Worm (Caenorhabditis elegans): ENCODE results near the gene Y39B6A.27.

- no peak for TF ChIP-seq tab-1 (GFP tag; IDR thresholded peaks at IDR 0.05)
- TF ChIP-seq flt-1 (GFP tag; IDR thresholded peaks at IDR 0.05), result no peak
- no peak for TF ChIP-seq ztf-29 (GFP tag; IDR thresholded peaks at IDR 0.05)
- no peak for TF ChIP-seq ref-1 (GFP tag; conservative IDR thresholded peaks at IDR 0.05)
- TF ChIP-seq cog-1 (tag; optimal IDR thresholded peaks at IDR 0.05), result no peak
- no peak for TF ChIP-seq klf-2 (GFP tag; conservative IDR thresholded peaks at IDR 0.05)
- TF ChIP-seq ztf-23 (GFP tag; IDR thresholded peaks at IDR 0.05), result no peak
- no peak for TF ChIP-seq med-1 (GFP tag; optimal IDR thresholded peaks at IDR 0.05; ENCODE audit: insufficient read depth)
- peak; percentile 44; the same call in 1 of the 2 replicates for TF ChIP-seq T22C8.4 (GFP tag; IDR thresholded peaks at IDR 0.05)
Observed at ce11 chrV:19063326-19063725, 31.8 kb downstream of the Y39B6A.27 start.

All from whole organism, midembryonic.